Fruit fly (Drosophila melanogaster) whole organism, wandering third instar larva: ENCODE measurements around the gene CG10286.

ENCODE experiments used
- Abd-B ChIP-seq: fragments of >200 bp; optimal IDR thresholded peaks from 2 replicates; lab custom pipeline; 2017; ENCODE audit warnings: missing biosample characterization, missing genetic modification characterization
- CG32264 ChIP-seq: fragments of 200-800 bp; sonication (Bioruptor generic); optimal IDR thresholded peaks from 2 replicates; lab custom pipeline; 2016; ENCODE audit warnings: missing biosample characterization, missing genetic modification characterization
- CG9705 ChIP-seq: fragments of 200-800 bp; sonication (Bioruptor generic); optimal IDR thresholded peaks from 2 replicates; lab custom pipeline; 2018; ENCODE audit warnings: missing biosample characterization, mild to moderate bottlenecking, missing genetic modification characterization
- CrebA ChIP-seq: fragments of 200-800 bp; sonication (Bioruptor generic); optimal IDR thresholded peaks from 2 replicates; lab custom pipeline; 2016; ENCODE audit warnings: missing biosample characterization, mild to moderate bottlenecking, missing genetic modification characterization, borderline replicate concordance
- Dfd ChIP-seq: fragments of >200 bp; optimal IDR thresholded peaks from 2 replicates; lab custom pipeline; 2017; ENCODE audit warnings: missing biosample characterization, missing genetic modification characterization
- Dif ChIP-seq: fragments of 200-275, 200-300 bp; sonication (Bioruptor generic); optimal IDR thresholded peaks from 2 replicates; lab custom pipeline; 2018; ENCODE audit warnings: missing biosample characterization, missing genetic modification characterization; ENCODE audit not compliant: partially characterized antibody
- GATAd ChIP-seq: sonication (Bioruptor generic); optimal IDR thresholded peaks from 2 replicates; lab custom pipeline; 2016; ENCODE audit warnings: missing biosample characterization, missing genetic modification characterization
- HLH106 ChIP-seq: fragments of 200-800 bp; optimal IDR thresholded peaks from 3 replicates; lab custom pipeline; 2019; ENCODE audit warnings: missing biosample characterization, mild to moderate bottlenecking, missing genetic modification characterization, moderate library complexity
- Hnf4 ChIP-seq: fragments of 200-800 bp; sonication (Bioruptor generic); optimal IDR thresholded peaks from 2 replicates; lab custom pipeline; 2016; ENCODE audit warnings: missing biosample characterization, mild to moderate bottlenecking, missing genetic modification characterization
- Hr78 ChIP-seq: fragments of >200 bp; optimal IDR thresholded peaks from 2 replicates; lab custom pipeline; 2017; ENCODE audit warnings: missing biosample characterization, missing genetic modification characterization
- Hr83 ChIP-seq: fragments of 200-300 bp; sonication (Bioruptor generic); optimal IDR thresholded peaks from 2 replicates; lab custom pipeline; 2016; ENCODE audit warnings: missing biosample characterization, mild to moderate bottlenecking, missing genetic modification characterization, moderate library complexity; ENCODE audit not compliant: poor library complexity, severe bottlenecking
- Jra ChIP-seq: sonication (Bioruptor generic); optimal IDR thresholded peaks from 2 replicates; lab custom pipeline; 2016; ENCODE audit warnings: missing biosample characterization, missing genetic modification characterization
- Mio ChIP-seq: sonication (Bioruptor generic); optimal IDR thresholded peaks from 2 replicates; lab custom pipeline; 2016; ENCODE audit warnings: missing biosample characterization, missing genetic modification characterization
- Myc ChIP-seq: fragments of >200 bp; optimal IDR thresholded peaks from 2 replicates; lab custom pipeline; 2017
- N ChIP-seq: fragments of >200 bp; optimal IDR thresholded peaks from 2 replicates; lab custom pipeline; 2018; ENCODE audit warnings: missing biosample characterization, missing external identifiers, missing genetic modification characterization
- OdsH ChIP-seq: fragments of 200-800 bp; sonication (Bioruptor generic); optimal IDR thresholded peaks from 2 replicates; lab custom pipeline; 2016; ENCODE audit warnings: missing biosample characterization, mild to moderate bottlenecking, missing genetic modification characterization
- Rel ChIP-seq, 2 experiments: fragments of 200-800 bp; sonication (Bioruptor generic) in 1 of 2; optimal IDR thresholded peaks; 2 replicates in 1 of 2; 3 replicates in 1 of 2; lab custom pipeline; 2016 to 2019; ENCODE audit warnings: mild to moderate bottlenecking in 2 of 2, missing biosample characterization in 2 of 2, missing genetic modification characterization in 2 of 2, moderate library complexity in 1 of 2
- Sp1 ChIP-seq: fragments of 200-800 bp; sonication (Bioruptor generic); optimal IDR thresholded peaks from 3 replicates; lab custom pipeline; 2019; ENCODE audit warnings: missing biosample characterization, mild to moderate bottlenecking, missing genetic modification characterization, moderate library complexity
- Vsx2 ChIP-seq: fragments of 200-300, 225-300 bp; sonication (Bioruptor generic); optimal IDR thresholded peaks from 2 replicates; lab custom pipeline; 2018; ENCODE audit warnings: missing biosample characterization, missing genetic modification characterization; ENCODE audit not compliant: partially characterized antibody
- br ChIP-seq: fragments of 200-800 bp; sonication (Bioruptor generic); optimal IDR thresholded peaks from 2 replicates; lab custom pipeline; 2016; ENCODE audit warnings: missing biosample characterization, missing genetic modification characterization
- brk ChIP-seq: fragments of 200-800 bp; sonication (Bioruptor generic); optimal IDR thresholded peaks from 2 replicates; lab custom pipeline; 2016; ENCODE audit warnings: missing biosample characterization, mild to moderate bottlenecking, missing genetic modification characterization
- dl ChIP-seq, 2 experiments: fragments of 175-275, 200-275 bp in 1 of 2; fragments of 200-275 bp in 1 of 2; sonication (Bioruptor generic); optimal IDR thresholded peaks; lab custom pipeline; 2018; ENCODE audit warnings: mild to moderate bottlenecking in 2 of 2, missing biosample characterization in 2 of 2, missing genetic modification characterization in 2 of 2, moderate library complexity in 2 of 2; ENCODE audit not compliant: partially characterized antibody in 2 of 2, insufficient read depth in 1 of 2
- dmrt93B ChIP-seq: fragments of 200-800 bp; sonication (Bioruptor generic); optimal IDR thresholded peaks from 2 replicates; lab custom pipeline; 2018; ENCODE audit warnings: missing biosample characterization, mild to moderate bottlenecking, missing genetic modification characterization
- dsf ChIP-seq: sonication (Bioruptor generic); optimal IDR thresholded peaks from 2 replicates; lab custom pipeline; 2016; ENCODE audit warnings: missing biosample characterization, missing genetic modification characterization, borderline replicate concordance
- ey ChIP-seq: fragments of 200-800 bp; sonication (Bioruptor generic); optimal IDR thresholded peaks from 2 replicates; lab custom pipeline; 2016; ENCODE audit warnings: missing biosample characterization, missing genetic modification characterization
- foxo ChIP-seq, 2 experiments: fragments of 200-800 bp; sonication (Bioruptor generic); optimal IDR thresholded peaks; 2 replicates in 1 of 2; 3 replicates in 1 of 2; lab custom pipeline; 2016 to 2017; ENCODE audit warnings: missing biosample characterization in 2 of 2, missing genetic modification characterization in 2 of 2
- fru ChIP-seq: fragments of 200-800 bp; sonication (Bioruptor generic); optimal IDR thresholded peaks from 3 replicates; lab custom pipeline; 2016; ENCODE audit warnings: missing biosample characterization, mild to moderate bottlenecking, missing genetic modification characterization
- h ChIP-seq: fragments of 200-800 bp; sonication (Bioruptor generic); optimal IDR thresholded peaks from 3 replicates; lab custom pipeline; 2016; ENCODE audit warnings: missing biosample characterization, mild to moderate bottlenecking, missing genetic modification characterization
- jim ChIP-seq: fragments of 175-275, 200-325 bp; sonication (Bioruptor generic); optimal IDR thresholded peaks from 2 replicates; lab custom pipeline; 2016; ENCODE audit warnings: missing biosample characterization, mild to moderate bottlenecking, missing genetic modification characterization
- lola ChIP-seq: fragments of >200 bp; optimal IDR thresholded peaks from 2 replicates; lab custom pipeline; 2017; ENCODE audit warnings: missing biosample characterization, missing genetic modification characterization
- pan ChIP-seq: fragments of >200 bp; optimal IDR thresholded peaks from 2 replicates; lab custom pipeline; 2017
- psq ChIP-seq: fragments of 200-800 bp; sonication (Bioruptor generic); optimal IDR thresholded peaks from 3 replicates; lab custom pipeline; 2017; ENCODE audit warnings: missing biosample characterization, mild to moderate bottlenecking, missing genetic modification characterization, moderate library complexity
- rgr ChIP-seq: fragments of 200-800 bp; sonication (Bioruptor generic); optimal IDR thresholded peaks from 3 replicates; lab custom pipeline; 2016; ENCODE audit warnings: missing biosample characterization, mild to moderate bottlenecking, missing genetic modification characterization
- sage ChIP-seq: fragments of 200-800 bp; sonication (Bioruptor generic); optimal IDR thresholded peaks from 2 replicates; lab custom pipeline; 2016; ENCODE audit warnings: missing biosample characterization, mild to moderate bottlenecking, missing genetic modification characterization
- sv ChIP-seq: fragments of 200-800 bp; sonication (Bioruptor generic); optimal IDR thresholded peaks from 3 replicates; lab custom pipeline; 2016; ENCODE audit warnings: missing biosample characterization, missing genetic modification characterization
- tai ChIP-seq: sonication (Bioruptor generic); optimal IDR thresholded peaks from 2 replicates; lab custom pipeline; 2016; ENCODE audit warnings: missing biosample characterization, missing genetic modification characterization
- usp ChIP-seq: fragments of >200 bp; optimal IDR thresholded peaks from 2 replicates; lab custom pipeline; 2017; ENCODE audit warnings: missing biosample characterization, missing genetic modification characterization
- woc ChIP-seq: sonication (Bioruptor generic); optimal IDR thresholded peaks from 2 replicates; lab custom pipeline; 2016; ENCODE audit warnings: missing biosample characterization, mild to moderate bottlenecking, missing genetic modification characterization

CG10286 gene

dm6 chr3R:6413771-6414438 lies 45.1 kb downstream of the CG10286 start:
- no peak for TF ChIP-seq pan (lab: Kevin White, UChicago)
- peak; percentile 81 for TF ChIP-seq Dfd (GFP tag; lab: Kevin White, UChicago)

DNA sequence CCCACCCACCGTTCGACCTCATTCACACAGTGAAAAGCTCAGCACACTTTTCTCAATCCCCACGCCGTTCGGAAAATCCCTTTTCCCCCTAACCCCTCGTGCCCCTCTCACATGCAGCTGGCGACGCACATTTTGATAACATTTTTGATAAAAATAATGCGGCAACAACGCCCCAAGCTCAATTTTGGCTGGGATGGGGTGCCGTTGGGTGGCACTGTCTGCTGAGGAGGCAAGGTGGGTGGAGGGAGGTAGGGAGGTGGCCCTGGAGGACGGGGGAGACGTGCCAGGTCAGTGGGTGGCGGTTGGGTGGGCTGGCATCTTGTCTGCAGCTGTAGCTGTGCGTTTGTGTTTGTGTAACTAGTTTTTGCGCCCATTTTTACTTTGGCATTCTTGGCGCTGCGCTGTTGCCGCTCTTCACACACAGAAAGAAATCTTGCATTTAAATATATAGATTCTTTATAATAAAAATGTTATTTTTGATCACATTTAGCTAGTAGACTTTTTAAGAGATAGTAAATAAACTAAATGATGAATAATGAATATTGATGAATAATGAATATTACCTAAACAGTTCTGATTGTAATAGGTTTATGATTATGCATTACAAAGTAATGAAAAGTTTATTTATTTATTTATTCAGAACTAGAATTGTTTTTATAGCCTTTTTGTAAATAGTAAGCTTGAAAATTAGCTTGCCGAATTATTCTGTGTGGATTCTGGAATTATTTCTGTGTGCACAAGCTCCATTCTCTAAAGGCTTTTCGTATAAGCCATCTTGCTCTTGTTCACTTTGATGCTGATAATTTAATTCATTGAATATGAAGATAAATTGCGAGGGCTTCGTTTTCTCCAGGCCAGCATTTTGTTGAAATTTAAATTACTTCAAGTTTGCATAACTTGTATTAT lies 45.9 kb downstream of the CG10286 start:
- no peak for TF ChIP-seq fru (GFP tag; lab: Kevin White, UChicago)
- TF ChIP-seq Dfd (GFP tag; lab: Kevin White, UChicago), result peak; percentile 51
- TF ChIP-seq, all 38 proteins: peak for 1

DNA sequence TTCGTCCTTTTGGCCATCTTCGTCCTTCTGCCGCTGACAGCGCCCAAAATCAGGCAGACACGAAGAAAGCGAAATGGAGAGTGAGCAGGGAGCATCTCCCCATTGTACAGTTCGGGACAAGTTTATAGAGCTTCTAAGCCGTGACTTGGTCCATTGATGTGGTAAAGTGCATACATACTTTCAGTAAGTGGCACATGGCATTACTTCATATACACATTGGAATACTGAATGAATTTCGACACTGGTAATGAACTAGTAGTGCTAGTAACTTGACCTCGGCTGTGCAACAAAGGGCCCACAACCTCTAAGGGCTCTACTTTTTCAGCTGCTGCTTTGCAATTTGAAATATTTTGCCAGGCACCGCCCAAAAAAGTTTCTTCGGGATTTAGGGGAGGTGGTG lies 47.5 kb downstream of the CG10286 start:
- TF ChIP-seq psq (GFP tag; lab: Kevin White, UChicago) (peak; percentile 21), h (GFP tag; lab: Kevin White, UChicago) (peak; percentile 42), OdsH (GFP tag; lab: Kevin White, UChicago) (peak; percentile 44), HLH106 (tag; lab: Kevin White, UChicago) (peak; percentile 29), sv (GFP tag; lab: Kevin White, UChicago) (peak; percentile 62), Myc (lab: Kevin White, UChicago) (no peak), br (GFP tag; lab: Kevin White, UChicago) (peak; percentile 43), GATAd (GFP tag; lab: Kevin White, UChicago) (no peak), Hr83 (GFP tag; lab: Kevin White, UChicago) (peak; percentile 25), Hr78 (no peak), N (GFP tag; lab: Kevin White, UChicago) (no peak), Dfd (GFP tag; lab: Kevin White, UChicago) (no peak), CrebA (no peak), woc (GFP tag; lab: Kevin White, UChicago) (no peak), ey (peak; percentile 52), lola (GFP tag; lab: Kevin White, UChicago) (no peak), Hnf4 (GFP tag; lab: Kevin White, UChicago) (peak; percentile 52), CG32264 (GFP tag; lab: Kevin White, UChicago) (peak; percentile 35), dl (GFP tag; optimal IDR thresholded peaks at IDR 0.05; lab: Kevin White, UChicago; ENCODE audit: insufficient read depth in 1 of 2, partially characterized antibody in 2 of 2) (no peak), jim (no peak), dmrt93B (GFP tag; lab: Kevin White, UChicago) (peak; percentile 4), Rel (GFP tag; optimal IDR thresholded peaks at IDR 0.05; lab: Kevin White, UChicago) (no peak), Rel (tag; optimal IDR thresholded peaks at IDR 0.05; lab: Kevin White, UChicago) (no peak), usp (GFP tag; lab: Kevin White, UChicago) (no peak), pan (lab: Kevin White, UChicago) (no peak), Dif (GFP tag; lab: Kevin White, UChicago) (no peak), fru (GFP tag; lab: Kevin White, UChicago) (peak; percentile 23), rgr (GFP tag; lab: Kevin White, UChicago) (peak; percentile 62), Sp1 (GFP tag; lab: Kevin White, UChicago) (peak; percentile 37), sage (GFP tag; lab: Kevin White, UChicago) (no peak), Mio (GFP tag; lab: Kevin White, UChicago) (no peak), foxo (GFP tag; optimal IDR thresholded peaks at IDR 0.05; lab: Kevin White, UChicago) (peak in 1 of 2 experiments; percentile 61), Vsx2 (GFP tag; lab: Kevin White, UChicago) (no peak), dsf (GFP tag; lab: Kevin White, UChicago) (no peak), brk (GFP tag; lab: Kevin White, UChicago) (no peak), CG9705 (GFP tag; lab: Kevin White, UChicago) (no peak), Abd-B (GFP tag; lab: Kevin White, UChicago) (no peak), Jra (GFP tag; lab: Kevin White, UChicago) (no peak), tai (GFP tag; lab: Kevin White, UChicago) (no peak)
